Fruit fly (Drosophila melanogaster) whole organism, embryonic: Measurements from ENCODE around the gene CG10663.

Source experiments
- Asciz ChIP-seq: fragments of 200-800 bp; sonication (Bioruptor generic); optimal IDR thresholded peaks from 2 replicates; lab custom pipeline; 2017; ENCODE audit warnings: missing biosample characterization, mild to moderate bottlenecking, missing genetic modification characterization, missing genetic modification reagents
- B-H2 ChIP-seq: fragments of 200-800 bp; sonication (Bioruptor generic); optimal IDR thresholded peaks from 2 replicates; lab custom pipeline; 2018; ENCODE audit warnings: missing biosample characterization, mild to moderate bottlenecking, missing genetic modification characterization
- CG11398 ChIP-seq: fragments of 200-800 bp; sonication (Bioruptor generic); optimal IDR thresholded peaks from 2 replicates; lab custom pipeline; 2016; ENCODE audit warnings: missing biosample characterization, missing genetic modification characterization
- CG12299 ChIP-seq: fragments of 200-800 bp; sonication (Bioruptor generic); optimal IDR thresholded peaks from 2 replicates; lab custom pipeline; 2018; ENCODE audit warnings: missing biosample characterization, mild to moderate bottlenecking, missing genetic modification characterization
- CG12659 ChIP-seq: fragments of 200-800 bp; sonication (Bioruptor generic); optimal IDR thresholded peaks from 3 replicates; lab custom pipeline; 2017; ENCODE audit warnings: mild to moderate bottlenecking, missing biosample characterization, missing genetic modification reagents, missing genetic modification characterization
- CG13287 ChIP-seq: fragments of 200-800 bp; sonication (Bioruptor generic); IDR thresholded peaks from 2 replicates; pipeline ENCODE4 v1.3.6; 2022; ENCODE audit warnings: missing biosample characterization, missing genetic modification characterization; ENCODE audit not compliant: partially characterized antibody
- CG13775 ChIP-seq: fragments of 200-800 bp; sonication (Bioruptor generic); optimal IDR thresholded peaks from 3 replicates; lab custom pipeline; 2017; ENCODE audit warnings: missing biosample characterization, mild to moderate bottlenecking, missing genetic modification characterization
- CG14710 ChIP-seq: fragments of 200-800 bp; sonication (Bioruptor generic); optimal IDR thresholded peaks from 3 replicates; lab custom pipeline; 2019; ENCODE audit warnings: missing biosample characterization, mild to moderate bottlenecking, missing genetic modification characterization, moderate library complexity
- CG17359 ChIP-seq: fragments of 200-800 bp; sonication (Bioruptor generic); optimal IDR thresholded peaks from 3 replicates; lab custom pipeline; 2018; ENCODE audit warnings: missing biosample characterization, mild to moderate bottlenecking, missing genetic modification characterization, moderate library complexity
- CG17829 ChIP-seq: fragments of 200-800 bp; optimal IDR thresholded peaks from 2 replicates; lab custom pipeline; 2019; ENCODE audit warnings: missing biosample characterization, mild to moderate bottlenecking, missing genetic modification characterization, moderate library complexity
- CG18764 ChIP-seq: fragments of 200-800 bp; sonication (Bioruptor generic); optimal IDR thresholded peaks from 3 replicates; lab custom pipeline; 2016; ENCODE audit warnings: missing biosample characterization, missing genetic modification characterization
- CG2712 ChIP-seq: fragments of 200-800 bp; optimal IDR thresholded peaks from 3 replicates; lab custom pipeline; 2019; ENCODE audit warnings: missing biosample characterization, mild to moderate bottlenecking, missing genetic modification characterization, moderate library complexity
- CG2889 ChIP-seq: fragments of 200-800 bp; sonication (Bioruptor generic); IDR thresholded peaks from 3 replicates; pipeline ENCODE4 v1.3.6; 2022; ENCODE audit warnings: missing biosample characterization, missing genetic modification characterization
- CG31388 ChIP-seq: fragments of 200-800 bp; sonication (Bioruptor generic); optimal IDR thresholded peaks from 2 replicates; lab custom pipeline; 2016; ENCODE audit warnings: missing biosample characterization, missing genetic modification characterization
- CG7357 ChIP-seq: fragments of 200-800 bp; sonication (Bioruptor generic); IDR thresholded peaks from 3 replicates; pipeline ENCODE4 v1.3.6; 2022; ENCODE audit warnings: missing biosample characterization, missing genetic modification characterization
- CG7372 ChIP-seq: fragments of 200-800 bp; sonication (Bioruptor generic); IDR thresholded peaks from 2 replicates; pipeline ENCODE4 v1.3.6; 2022; ENCODE audit warnings: missing biosample characterization, missing genetic modification characterization
- CG7556 ChIP-seq: fragments of 200-800 bp; sonication (Bioruptor generic); optimal IDR thresholded peaks from 2 replicates; lab custom pipeline; 2017; ENCODE audit warnings: missing biosample characterization, mild to moderate bottlenecking, missing genetic modification characterization
- CG9609 ChIP-seq: fragments of 200-800 bp; sonication (Bioruptor generic); optimal IDR thresholded peaks from 3 replicates; lab custom pipeline; 2016; ENCODE audit warnings: missing biosample characterization, missing genetic modification characterization
- Chrac-16 ChIP-seq: fragments of 200-800 bp; sonication (Bioruptor generic); optimal IDR thresholded peaks from 3 replicates; lab custom pipeline; 2016; ENCODE audit warnings: missing biosample characterization, missing genetic modification characterization
- Dfd ChIP-seq, 2 experiments: fragments of >200 bp; optimal IDR thresholded peaks; 2 replicates each; lab custom pipeline; 2017; ENCODE audit warnings: missing biosample characterization in 2 of 2, missing genetic modification characterization in 2 of 2
- Hmr ChIP-seq: fragments of 200-800 bp; sonication (Bioruptor generic); optimal IDR thresholded peaks from 3 replicates; lab custom pipeline; 2017; ENCODE audit warnings: mild to moderate bottlenecking, missing biosample characterization, missing genetic modification reagents, missing genetic modification characterization
- MBD-R2 ChIP-seq: fragments of 200-800 bp; sonication (Bioruptor generic); IDR thresholded peaks from 2 replicates; pipeline ENCODE4 v1.3.6; 2022; ENCODE audit warnings: missing biosample characterization, missing genetic modification characterization
- Max ChIP-seq: fragments of 200-800 bp; sonication (Bioruptor generic); optimal IDR thresholded peaks from 2 replicates; lab custom pipeline; 2016; ENCODE audit warnings: missing biosample characterization, mild to moderate bottlenecking, missing genetic modification characterization
- Myb ChIP-seq: fragments of 200-800 bp; sonication (Bioruptor generic); optimal IDR thresholded peaks from 2 replicates; lab custom pipeline; 2016; ENCODE audit warnings: missing biosample characterization, missing genetic modification characterization
- NC2β ChIP-seq: fragments of 200-800 bp; sonication (Bioruptor generic); optimal IDR thresholded peaks from 2 replicates; lab custom pipeline; 2016; ENCODE audit warnings: missing biosample characterization, missing genetic modification characterization
- PHDP ChIP-seq: fragments of 200-800 bp; sonication (Bioruptor generic); optimal IDR thresholded peaks from 3 replicates; lab custom pipeline; 2018; ENCODE audit warnings: missing biosample characterization, mild to moderate bottlenecking, missing genetic modification characterization, moderate library complexity
- Pdp1 ChIP-seq, 2 experiments: fragments of 200-800 bp; sonication (Bioruptor generic); optimal IDR thresholded peaks; 3 replicates each; lab custom pipeline; 2016; ENCODE audit warnings: missing biosample characterization in 2 of 2, missing genetic modification characterization in 2 of 2, mild to moderate bottlenecking in 1 of 2, moderate library complexity in 1 of 2
- Sry-β ChIP-seq: fragments of 200-800 bp; sonication (Bioruptor generic); optimal IDR thresholded peaks from 2 replicates; lab custom pipeline; 2018; ENCODE audit warnings: missing biosample characterization, mild to moderate bottlenecking, missing genetic modification characterization, moderate library complexity
- Stat92E ChIP-seq, 3 experiments: fragments of >200 bp in 2 of 3; fragments of 200-800 bp in 1 of 3; sonication (Bioruptor generic) in 1 of 3; optimal IDR thresholded peaks; 2 replicates each; lab custom pipeline; 2017 to 2019; ENCODE audit warnings: missing biosample characterization in 3 of 3, missing genetic modification characterization in 3 of 3, mild to moderate bottlenecking in 1 of 3, moderate library complexity in 1 of 3
- Tbp ChIP-seq: fragments of >200 bp; optimal IDR thresholded peaks from 2 replicates; lab custom pipeline; 2018; ENCODE audit warnings: missing biosample characterization, missing genetic modification characterization
- Vsx1 ChIP-seq: fragments of 200-800 bp; sonication (Bioruptor generic); optimal IDR thresholded peaks from 2 replicates; lab custom pipeline; 2017; ENCODE audit warnings: missing biosample characterization, mild to moderate bottlenecking, missing genetic modification characterization, missing genetic modification reagents
- Xbp1 ChIP-seq: fragments of 200-800 bp; sonication (Bioruptor generic); optimal IDR thresholded peaks from 3 replicates; lab custom pipeline; 2016; ENCODE audit warnings: missing biosample characterization, mild to moderate bottlenecking, missing genetic modification characterization
- az2 ChIP-seq: fragments of 200-800 bp; sonication (Bioruptor generic); optimal IDR thresholded peaks from 3 replicates; lab custom pipeline; 2016; ENCODE audit warnings: missing biosample characterization, missing genetic modification characterization
- chif ChIP-seq, 2 experiments: fragments of 200-800 bp; sonication (Bioruptor generic); optimal IDR thresholded peaks; 3 replicates each; lab custom pipeline; 2016; ENCODE audit warnings: missing biosample characterization in 2 of 2, missing genetic modification characterization in 2 of 2
- gcm ChIP-seq: fragments of 200-800 bp; sonication (Bioruptor generic); optimal IDR thresholded peaks from 2 replicates; lab custom pipeline; 2019; ENCODE audit warnings: missing biosample characterization, mild to moderate bottlenecking, missing genetic modification characterization, moderate library complexity
- gsb ChIP-seq: fragments of 200-800 bp; sonication (Bioruptor generic); IDR thresholded peaks from 2 replicates; pipeline ENCODE4 v1.3.6; 2022; ENCODE audit warnings: missing biosample characterization, missing genetic modification characterization
- hkb ChIP-seq, 2 experiments: fragments of 200-800 bp in 1 of 2; fragments of >200 bp in 1 of 2; sonication (Bioruptor generic) in 1 of 2; IDR thresholded peaks in 1 of 2; optimal IDR thresholded peaks in 1 of 2; 2 replicates each; pipeline versions ENCODE4 v1.3.6 to Lab custom; 2017 to 2022; ENCODE audit warnings: missing biosample characterization in 1 of 2, missing genetic modification characterization in 1 of 2
- klu ChIP-seq: fragments of 200-800 bp; sonication (Bioruptor generic); IDR thresholded peaks from 2 replicates; pipeline ENCODE4 v1.3.6; 2022; ENCODE audit warnings: missing biosample characterization, missing genetic modification characterization
- lola ChIP-seq, 3 experiments: fragments of >200 bp in 2 of 3; fragments of 200-800 bp in 1 of 3; sonication (Bioruptor generic) in 1 of 3; optimal IDR thresholded peaks; 2 replicates each; lab custom pipeline; 2017 to 2019; ENCODE audit warnings: missing biosample characterization in 3 of 3, missing genetic modification characterization in 3 of 3, mild to moderate bottlenecking in 1 of 3, moderate library complexity in 1 of 3
- pros ChIP-seq: fragments of 200-800 bp; sonication (Bioruptor generic); optimal IDR thresholded peaks from 3 replicates; lab custom pipeline; 2019; ENCODE audit warnings: missing biosample characterization, mild to moderate bottlenecking, missing genetic modification characterization, moderate library complexity
- rib ChIP-seq: fragments of 200-800 bp; sonication (Bioruptor generic); IDR thresholded peaks from 2 replicates; pipeline ENCODE4 v1.3.6; 2022; ENCODE audit warnings: missing biosample characterization, missing genetic modification characterization
- schlank ChIP-seq: fragments of 200-800 bp; sonication (Bioruptor generic); optimal IDR thresholded peaks from 2 replicates; lab custom pipeline; 2018; ENCODE audit warnings: missing biosample characterization, mild to moderate bottlenecking, missing genetic modification characterization
- scrt ChIP-seq: fragments of 200-800 bp; sonication (Bioruptor generic); optimal IDR thresholded peaks from 2 replicates; lab custom pipeline; 2018; ENCODE audit warnings: missing biosample characterization, mild to moderate bottlenecking, missing genetic modification characterization, moderate library complexity
- seq ChIP-seq: fragments of 200-800 bp; sonication (Bioruptor generic); IDR thresholded peaks from 2 replicates; pipeline ENCODE4 v1.3.6; 2022; ENCODE audit warnings: missing biosample characterization, missing genetic modification characterization
- sna ChIP-seq: fragments of 200-800 bp; sonication (Bioruptor generic); IDR thresholded peaks from 2 replicates; pipeline ENCODE4 v1.3.6; 2022; ENCODE audit warnings: missing biosample characterization, missing genetic modification characterization; ENCODE audit not compliant: partially characterized antibody
- sr ChIP-seq: fragments of 200-800 bp; sonication (Bioruptor generic); IDR thresholded peaks from 3 replicates; pipeline ENCODE4 v1.3.6; 2022; ENCODE audit warnings: missing biosample characterization, missing genetic modification characterization
- tin ChIP-seq: fragments of 200-800 bp; sonication (Bioruptor generic); optimal IDR thresholded peaks from 3 replicates; lab custom pipeline; 2016; ENCODE audit warnings: missing biosample characterization, missing genetic modification characterization
- ttk ChIP-seq: fragments of 200-800 bp; sonication (Bioruptor generic); IDR thresholded peaks from 2 replicates; pipeline ENCODE4 v2.1.2; 2022; ENCODE audit warnings: missing biosample characterization, missing genetic modification characterization
- zfh1 ChIP-seq: fragments of 200-800 bp; sonication (Bioruptor generic); IDR thresholded peaks from 3 replicates; pipeline ENCODE4 v1.3.6; 2022; ENCODE audit warnings: missing biosample characterization, missing genetic modification characterization

CG10663 gene

dm6 chr3L:12501249-12501648 is 16.4 kb upstream of the CG10663 start, which contains the start of the genes CG10638 and CG10681 (continued):
- TF ChIP-seq Max (GFP tag; lab: Kevin White, UChicago) (peak; percentile 65), CG12659 (GFP tag; lab: Kevin White, UChicago) (peak; percentile 80), az2 (GFP tag; lab: Kevin White, UChicago) (peak; percentile 23), Sry-β (GFP tag; lab: Kevin White, UChicago) (no peak), CG7556 (GFP tag; lab: Kevin White, UChicago) (peak; percentile 17), CG18764 (GFP tag; lab: Kevin White, UChicago) (peak; percentile 22), CG2889 (GFP tag; lab: Robert Waterston, UW) (no peak), Asciz (GFP tag; lab: Kevin White, UChicago) (peak; percentile 24), Xbp1 (GFP tag; lab: Kevin White, UChicago) (peak; percentile 55), Tbp (GFP tag; lab: Kevin White, UChicago) (no peak), CG13287 (GFP tag; lab: Robert Waterston, UW) (peak; percentile 65), scrt (peak; percentile 40), Myb (GFP tag; lab: Kevin White, UChicago) (peak; percentile 32), CG9609 (no peak), CG11398 (GFP tag; lab: Kevin White, UChicago) (no peak), Vsx1 (peak; percentile 56), CG13775 (GFP tag; lab: Kevin White, UChicago) (peak; percentile 45), gsb (GFP tag; lab: Robert Waterston, UW) (no peak), Dfd (GFP tag; optimal IDR thresholded peaks at IDR 0.05; lab: Kevin White, UChicago) (no peak), Pdp1 (GFP tag; optimal IDR thresholded peaks at IDR 0.05; lab: Kevin White, UChicago) (peak; percentile 22 to 51), B-H2 (GFP tag; lab: Kevin White, UChicago) (peak; percentile 43), chif (GFP tag; optimal IDR thresholded peaks at IDR 0.05; lab: Kevin White, UChicago) (peak in 1 of 2 experiments; percentile 19), hkb (optimal IDR thresholded peaks at IDR 0.05; lab: Kevin White, UChicago) (no peak), hkb (GFP tag; IDR thresholded peaks at IDR 0.05; lab: Robert Waterston, UW) (peak; percentile 44; the same call in 1 of the 2 replicates), MBD-R2 (GFP tag; lab: Robert Waterston, UW) (peak; percentile 77), CG17359 (tag; lab: Kevin White, UChicago) (peak; percentile 43), rib (no peak), NC2β (GFP tag; lab: Kevin White, UChicago) (peak; percentile 28), zfh1 (no peak), Stat92E (GFP tag; optimal IDR thresholded peaks at IDR 0.05; lab: Kevin White, UChicago) (no peak), CG7357 (no peak), sna (GFP tag; lab: Robert Waterston, UW) (peak; percentile 42; the same call in 1 of the 2 replicates), CG7372 (GFP tag; lab: Robert Waterston, UW) (no peak), Hmr (GFP tag; lab: Kevin White, UChicago) (peak; percentile 13), CG14710 (tag; lab: Kevin White, UChicago) (peak; percentile 81), CG2712 (peak; percentile 54), lola (GFP tag; optimal IDR thresholded peaks at IDR 0.05; lab: Kevin White, UChicago) (peak in 1 of 3 experiments; percentile 37), pros (GFP tag; lab: Kevin White, UChicago) (no peak), ttk (GFP tag; lab: Robert Waterston, UW) (no peak), PHDP (peak; percentile 65), seq (no peak), sr (GFP tag; lab: Robert Waterston, UW) (no peak), Chrac-16 (GFP tag; lab: Kevin White, UChicago) (peak; percentile 48), CG31388 (no peak), klu (GFP tag; lab: Robert Waterston, UW) (no peak), CG17829 (peak; percentile 57), CG12299 (tag; lab: Kevin White, UChicago) (no peak), gcm (peak; percentile 59), tin (GFP tag; lab: Kevin White, UChicago) (peak; percentile 43), schlank (tag; lab: Kevin White, UChicago) (no peak)
